Fruit fly (Drosophila melanogaster): Measurements from ENCODE around the gene scf.

The scf gene

DNA sequence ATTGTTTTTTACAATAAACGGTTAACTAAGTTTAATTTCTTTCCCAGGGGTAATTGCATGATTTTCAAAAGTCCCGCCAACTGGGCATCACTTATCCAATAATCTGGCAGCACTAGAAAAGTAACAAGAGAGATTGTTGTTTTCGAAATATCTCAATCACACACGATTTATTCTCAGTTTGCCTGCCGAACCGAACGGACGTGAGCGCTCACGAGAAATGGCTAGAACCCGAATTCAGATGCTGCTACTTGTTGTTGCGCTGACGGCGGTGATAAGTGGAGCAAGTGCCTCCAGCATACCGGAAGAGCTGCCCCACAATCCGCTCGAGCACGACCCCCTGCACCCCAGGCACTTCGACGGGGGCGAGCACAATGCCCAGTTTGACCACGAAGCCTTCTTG, at the start of gene scf (continued):
- peak; percentile 44 for TF ChIP-seq Sry-δ (GFP tag; optimal IDR thresholded peaks at IDR 0.05)
- no peak for TF ChIP-seq CG11398 (GFP tag; optimal IDR thresholded peaks at IDR 0.05)
- no peak for TF ChIP-seq CG7271 (tag; optimal IDR thresholded peaks at IDR 0.05)
- TF ChIP-seq CG14050 (GFP tag; IDR thresholded peaks at IDR 0.05) = no peak
- no peak for TF ChIP-seq ham (GFP tag; IDR thresholded peaks at IDR 0.05)
- TF ChIP-seq ab (GFP tag; optimal IDR thresholded peaks at IDR 0.05) = no peak
- TF ChIP-seq Neu2 (GFP tag; optimal IDR thresholded peaks at IDR 0.05; ENCODE audit: borderline replicate concordance) = no peak
- TF ChIP-seq YL-1 (GFP tag; optimal IDR thresholded peaks at IDR 0.05) = peak; percentile 39
- no peak for TF ChIP-seq CG2129 (GFP tag; IDR thresholded peaks at IDR 0.05; ENCODE audit: partially characterized antibody)
- TF ChIP-seq CG9817 (tag; optimal IDR thresholded peaks at IDR 0.05) = no peak
- TF ChIP-seq Hr3 (GFP tag; optimal IDR thresholded peaks at IDR 0.05) = no peak
- TF ChIP-seq HLHmδ (GFP tag; optimal IDR thresholded peaks at IDR 0.05) = peak; percentile 35
- TF ChIP-seq fd102C (GFP tag; optimal IDR thresholded peaks at IDR 0.05) = no peak
- TF ChIP-seq zfh2 (GFP tag; optimal IDR thresholded peaks at IDR 0.05) = no peak
- TF ChIP-seq amos (GFP tag; IDR thresholded peaks at IDR 0.05; ENCODE audit: partially characterized antibody) = peak; percentile 27; the same call in 1 of the 2 replicates
- TF ChIP-seq vnd (GFP tag; IDR thresholded peaks at IDR 0.05; ENCODE audit: partially characterized antibody) = peak; percentile 44; the same call in 1 of the 3 replicates
- TF ChIP-seq grau (tag; optimal IDR thresholded peaks at IDR 0.05) = peak; percentile 28
- no peak for TF ChIP-seq pan (optimal IDR thresholded peaks at IDR 0.05)
- peak in 1 of 2 experiments; percentile 37 for TF ChIP-seq pan (GFP tag; optimal IDR thresholded peaks at IDR 0.05 in 1 of 2, IDR thresholded peaks at IDR 0.05 in 1 of 2)
- peak; percentile 63 for TF ChIP-seq CG13287 (GFP tag; IDR thresholded peaks at IDR 0.05; ENCODE audit: partially characterized antibody)
- peak; percentile 12; the same call in 1 of the 3 replicates for TF ChIP-seq otp (GFP tag; IDR thresholded peaks at IDR 0.05)
- TF ChIP-seq oc (tag; optimal IDR thresholded peaks at IDR 0.05) = no peak
- peak; percentile 20 for TF ChIP-seq Myb (GFP tag; optimal IDR thresholded peaks at IDR 0.05)
- peak; percentile 36 for TF ChIP-seq stwl (tag; optimal IDR thresholded peaks at IDR 0.05)
- TF ChIP-seq CG4360 (GFP tag; IDR thresholded peaks at IDR 0.05) = peak; percentile 53; the same call in 1 of the 2 replicates
- no peak for TF ChIP-seq en (GFP tag; optimal IDR thresholded peaks at IDR 0.05)
- no peak for TF ChIP-seq Hmx (GFP tag; optimal IDR thresholded peaks at IDR 0.05)
- no peak for TF ChIP-seq C15 (GFP tag; IDR thresholded peaks at IDR 0.05)
- TF ChIP-seq Aef1 (GFP tag; IDR thresholded peaks at IDR 0.05) = 0 out of 3 replicates have a peak, but pooled peaks have one; percentile 24
- TF ChIP-seq Xbp1 (GFP tag; optimal IDR thresholded peaks at IDR 0.05) = no peak
- TF ChIP-seq mirr (GFP tag; optimal IDR thresholded peaks at IDR 0.05) = peak; percentile 31
- TF ChIP-seq trh (GFP tag; optimal IDR thresholded peaks at IDR 0.05) = no peak
- no peak for TF ChIP-seq CG14441 (GFP tag; IDR thresholded peaks at IDR 0.05)
- TF ChIP-seq Dbx (GFP tag; IDR thresholded peaks at IDR 0.05) = no peak
- TF ChIP-seq CG14710 (tag; optimal IDR thresholded peaks at IDR 0.05) = peak; percentile 36
- peak; percentile 11 for TF ChIP-seq CG2712 (tag; optimal IDR thresholded peaks at IDR 0.05)
- peak; percentile 37; the same call in 1 of the 2 replicates for TF ChIP-seq Scr (GFP tag; IDR thresholded peaks at IDR 0.05; ENCODE audit: partially characterized antibody)
- TF ChIP-seq chm (GFP tag; IDR thresholded peaks at IDR 0.05) = peak; percentile 63; the same call in 1 of the 2 replicates
- TF ChIP-seq CG3995 (GFP tag; optimal IDR thresholded peaks at IDR 0.05) = peak; percentile 78
- peak; percentile 41; the same call in 1 of the 3 replicates for TF ChIP-seq ken (GFP tag; IDR thresholded peaks at IDR 0.05)
- no peak; the same call in 2 of the 3 replicates for TF ChIP-seq B-H1 (GFP tag; IDR thresholded peaks at IDR 0.05)
- peak; percentile 59 for TF ChIP-seq pzg (GFP tag; optimal IDR thresholded peaks at IDR 0.05)
- TF ChIP-seq toy (GFP tag; IDR thresholded peaks at IDR 0.05) = no peak
- no peak for TF ChIP-seq CG6765 (GFP tag; optimal IDR thresholded peaks at IDR 0.05)
- TF ChIP-seq CG4424 (GFP tag; optimal IDR thresholded peaks at IDR 0.05) = no peak
- TF ChIP-seq CG8290 (GFP tag; optimal IDR thresholded peaks at IDR 0.05) = no peak
- peak in 1 of 2 experiments; percentile 62 for TF ChIP-seq CG8290 (tag; optimal IDR thresholded peaks at IDR 0.05)
- peak; percentile 63; the same call in 2 of the 4 replicates for TF ChIP-seq chinmo (GFP tag; IDR thresholded peaks at IDR 0.05; ENCODE audit: partially characterized antibody)
- TF ChIP-seq dimm (GFP tag; IDR thresholded peaks at IDR 0.05) = no peak
- TF ChIP-seq pho (GFP tag; optimal IDR thresholded peaks at IDR 0.05) = no peak
- TF ChIP-seq HmgZ (tag; optimal IDR thresholded peaks at IDR 0.05) = peak; percentile 26
